Worm (Caenorhabditis elegans) whole organism, L4 larva: Measurements from ENCODE around the gene K08B12.1.

Experiments
- ZK546.5 ChIP-seq, 2 experiments: sonication (generic microtip); optimal IDR thresholded peaks; 2 replicates each; lab custom pipeline; 2017; ENCODE audit warnings: missing biosample characterization in 2 of 2, missing genetic modification characterization in 2 of 2
- gei-8 ChIP-seq: fragments of 200-800 bp; sonication (Bioruptor generic); optimal IDR thresholded peaks from 2 replicates; lab custom pipeline; 2018; ENCODE audit warnings: mild to moderate bottlenecking, missing genetic modification characterization, missing compliant biosample characterization
- nhr-237 ChIP-seq: sonication (generic microtip); optimal IDR thresholded peaks from 2 replicates; lab custom pipeline; 2017; ENCODE audit warnings: missing biosample characterization, missing genetic modification characterization
- nhr-41 ChIP-seq: fragments of 200-800 bp; sonication (Bioruptor generic); IDR thresholded peaks from 2 replicates; pipeline ENCODE4 v1.3.6; 2022; ENCODE audit warnings: missing genetic modification reagents, missing genetic modification characterization, missing compliant biosample characterization
- zip-2 ChIP-seq: fragments of 150-350 bp; optimal IDR thresholded peaks from 2 replicates; lab custom pipeline; 2014; ENCODE audit warnings: missing biosample characterization, missing genetic modification characterization

- TF ChIP-seq ZK546.5 (tag; optimal IDR thresholded peaks at IDR 0.05; lab: Kevin White, UChicago) (no peak), nhr-237 (tag; lab: Kevin White, UChicago) (no peak), nhr-41 (GFP tag; lab: Robert Waterston, UW) (no peak), zip-2 (tag; lab: Kevin White, UChicago) (no peak), gei-8 (GFP tag; lab: Kevin White, UChicago) (no peak)
Observed at ce11 chrV:6301046-6301445, 41.9 kb downstream of the K08B12.1 start.
